Fruit fly (Drosophila melanogaster): ENCODE measurements around the gene CG8132.

Gene CG8132

DNA sequence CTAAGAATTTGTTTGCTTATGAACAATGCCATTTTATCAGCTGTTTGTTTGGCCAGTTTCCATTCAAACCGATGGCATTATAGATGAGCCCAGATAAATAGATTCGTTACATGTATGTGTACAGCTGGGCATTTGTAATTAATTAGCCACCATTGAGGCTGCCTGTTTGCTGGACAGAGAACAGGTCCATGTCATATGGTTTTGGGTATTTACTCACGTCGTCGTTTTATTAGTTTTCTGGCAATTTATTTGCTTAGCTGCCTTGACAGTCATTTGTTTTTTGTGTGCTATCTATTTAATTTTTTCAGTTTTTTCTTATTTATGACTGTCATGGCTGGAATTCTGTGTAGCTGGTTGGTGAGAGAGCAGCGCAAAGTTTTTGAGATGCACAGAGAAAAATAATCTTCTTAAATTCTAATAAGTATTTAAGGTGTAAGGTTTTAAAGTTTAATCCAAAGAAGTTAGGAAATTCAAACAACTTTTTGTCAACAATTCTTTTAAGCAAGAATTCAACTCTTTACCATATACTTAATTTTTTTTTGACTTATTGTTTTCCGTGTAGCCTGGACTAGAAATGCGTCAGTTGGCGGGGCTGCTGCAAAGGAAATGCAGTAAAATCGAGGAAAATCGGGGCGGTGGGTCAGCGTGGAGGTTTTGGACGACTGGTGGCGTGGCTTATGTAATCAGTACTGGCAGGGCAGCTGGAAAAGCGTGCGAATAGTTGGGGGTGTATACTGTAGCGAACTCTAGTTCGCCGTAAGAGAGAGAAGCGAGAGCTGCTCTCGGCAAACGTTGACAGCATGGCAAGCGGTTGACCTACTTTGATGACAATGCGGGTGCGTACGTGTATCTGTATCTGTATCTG, 33.5 kb downstream of the CG8132 start (continued):
- TF ChIP-seq Hr3 (GFP tag; optimal IDR thresholded peaks at IDR 0.05) (peak; percentile 84), CG8359 (GFP tag; optimal IDR thresholded peaks at IDR 0.05; ENCODE audit: borderline replicate concordance) (no peak), sens (GFP tag) (peak; percentile 97), Ets97D (GFP tag; optimal IDR thresholded peaks at IDR 0.05) (peak; percentile 61), pita (GFP tag; optimal IDR thresholded peaks at IDR 0.05) (no peak), CG4328 (GFP tag; optimal IDR thresholded peaks at IDR 0.05) (peak; percentile 31), slp2 (GFP tag; optimal IDR thresholded peaks at IDR 0.05) (peak; percentile 72), tap (tag; optimal IDR thresholded peaks at IDR 0.05) (peak; percentile 86), NC2β (GFP tag; optimal IDR thresholded peaks at IDR 0.05) (peak; percentile 62), cas (GFP tag; IDR thresholded peaks at IDR 0.05) (peak; percentile 68), Sox102F (GFP tag; optimal IDR thresholded peaks at IDR 0.05) (peak; percentile 93), Rx (GFP tag; IDR thresholded peaks at IDR 0.05) (peak; percentile 62), Mad (GFP tag; optimal IDR thresholded peaks at IDR 0.05) (peak; percentile 71), CG3281 (GFP tag; optimal IDR thresholded peaks at IDR 0.05) (peak; percentile 87), CG5245 (GFP tag; optimal IDR thresholded peaks at IDR 0.05) (peak; percentile 71), GATAe (GFP tag; conservative IDR thresholded peaks at IDR 0.05) (peak; percentile 71), CG10366 (GFP tag; IDR thresholded peaks at IDR 0.05) (peak; percentile 84), gro (GFP tag; optimal IDR thresholded peaks at IDR 0.05) (peak; percentile 87), CG9817 (tag; optimal IDR thresholded peaks at IDR 0.05) (peak; percentile 88), Hand (GFP tag; optimal IDR thresholded peaks at IDR 0.05) (peak; percentile 69), CG1529 (GFP tag; optimal IDR thresholded peaks at IDR 0.05) (peak; percentile 61), gce (GFP tag; IDR thresholded peaks at IDR 0.05) (peak; percentile 85), row (GFP tag; IDR thresholded peaks at IDR 0.05) (peak; percentile 90), Abd-B (GFP tag; optimal IDR thresholded peaks at IDR 0.05) (peak; percentile 77), sna (GFP tag; IDR thresholded peaks at IDR 0.05; ENCODE audit: partially characterized antibody) (no peak), CG7963 (GFP tag; IDR thresholded peaks at IDR 0.05; ENCODE audit: partially characterized antibody) (no peak), Mes4 (GFP tag; optimal IDR thresholded peaks at IDR 0.05) (peak; percentile 40), CG9609 (GFP tag; optimal IDR thresholded peaks at IDR 0.05) (peak; percentile 64), ewg (GFP tag; optimal IDR thresholded peaks at IDR 0.05) (peak; percentile 75), BEAF-32 (GFP tag; optimal IDR thresholded peaks at IDR 0.05) (no peak), CG12071 (GFP tag; optimal IDR thresholded peaks at IDR 0.05) (peak; percentile 61), croc (GFP tag; conservative IDR thresholded peaks at IDR 0.05) (peak; percentile 58; the same call in 2 of the 3 replicates), CG10654 (GFP tag; optimal IDR thresholded peaks at IDR 0.05) (peak; percentile 77), CG12744 (GFP tag; optimal IDR thresholded peaks at IDR 0.05) (peak; percentile 72), CG7786 (GFP tag; optimal IDR thresholded peaks at IDR 0.05) (peak; percentile 68), CG13424 (tag; optimal IDR thresholded peaks at IDR 0.05) (peak; percentile 87), CG1024 (GFP tag; IDR thresholded peaks at IDR 0.05) (peak; percentile 74), CG17328 (GFP tag; IDR thresholded peaks at IDR 0.05) (peak; percentile 92), Dip3 (GFP tag; optimal IDR thresholded peaks at IDR 0.05) (peak; percentile 69), CG15601 (tag; optimal IDR thresholded peaks at IDR 0.05) (peak; percentile 69), CG9876 (GFP tag; optimal IDR thresholded peaks at IDR 0.05) (peak; percentile 19), Antp (GFP tag; optimal IDR thresholded peaks at IDR 0.05) (peak; percentile 69), CG1603 (tag; optimal IDR thresholded peaks at IDR 0.05) (no peak), Bgb (GFP tag; IDR thresholded peaks at IDR 0.05; ENCODE audit: partially characterized antibody) (no peak), CG18619 (GFP tag; optimal IDR thresholded peaks at IDR 0.05) (peak; percentile 79), Med (GFP tag) (peak; percentile 94), Dek (tag; optimal IDR thresholded peaks at IDR 0.05) (peak; percentile 87), lov (optimal IDR thresholded peaks at IDR 0.05) (no peak), lov (GFP tag; IDR thresholded peaks at IDR 0.05) (peak; percentile 79; the same call in 2 of the 3 replicates)
